Worm (Caenorhabditis elegans) whole organism, young adult: ENCODE data around the gene ttn-1.

ENCODE experiments used
- Y67H2A.10 ChIP-seq: fragments of 200-800 bp; sonication (Bioruptor generic); conservative IDR thresholded peaks from 2 replicates; pipeline ENCODE4 v1.3.6; 2022; ENCODE audit warnings: missing genetic modification reagents, missing genetic modification characterization, missing compliant biosample characterization
- attf-3 ChIP-seq: fragments of 200-800 bp; sonication (Bioruptor generic); conservative IDR thresholded peaks from 2 replicates; pipeline ENCODE4 v1.3.6; 2022; ENCODE audit warnings: missing genetic modification reagents, missing genetic modification characterization, missing compliant biosample characterization
- ceh-27 ChIP-seq: fragments of 200-800 bp; sonication (Bioruptor generic); optimal IDR thresholded peaks from 2 replicates; lab custom pipeline; 2018; ENCODE audit warnings: mild to moderate bottlenecking, missing genetic modification characterization, moderate library complexity, missing compliant biosample characterization
- ekl-4 ChIP-seq: fragments of 200-800 bp; sonication (Bioruptor generic); IDR thresholded peaks from 2 replicates; pipeline ENCODE4 v1.3.6; 2022; ENCODE audit warnings: missing genetic modification reagents, missing genetic modification characterization, missing compliant biosample characterization
- nhr-90 ChIP-seq: sonication (generic microtip); optimal IDR thresholded peaks from 2 replicates; lab custom pipeline; 2016; ENCODE audit warnings: missing genotype, mild to moderate bottlenecking, missing genetic modification characterization, missing compliant biosample characterization
- sea-2 ChIP-seq: fragments of 200-800 bp; sonication (Bioruptor generic); IDR thresholded peaks from 2 replicates; pipeline ENCODE4 v1.3.6; 2022; ENCODE audit warnings: missing genetic modification characterization, missing compliant biosample characterization
- ztf-3 ChIP-seq: fragments of 200-800 bp; sonication (Bioruptor generic); optimal IDR thresholded peaks from 2 replicates; lab custom pipeline; 2018; ENCODE audit warnings: mild to moderate bottlenecking, missing genetic modification characterization, missing compliant biosample characterization

DNA sequence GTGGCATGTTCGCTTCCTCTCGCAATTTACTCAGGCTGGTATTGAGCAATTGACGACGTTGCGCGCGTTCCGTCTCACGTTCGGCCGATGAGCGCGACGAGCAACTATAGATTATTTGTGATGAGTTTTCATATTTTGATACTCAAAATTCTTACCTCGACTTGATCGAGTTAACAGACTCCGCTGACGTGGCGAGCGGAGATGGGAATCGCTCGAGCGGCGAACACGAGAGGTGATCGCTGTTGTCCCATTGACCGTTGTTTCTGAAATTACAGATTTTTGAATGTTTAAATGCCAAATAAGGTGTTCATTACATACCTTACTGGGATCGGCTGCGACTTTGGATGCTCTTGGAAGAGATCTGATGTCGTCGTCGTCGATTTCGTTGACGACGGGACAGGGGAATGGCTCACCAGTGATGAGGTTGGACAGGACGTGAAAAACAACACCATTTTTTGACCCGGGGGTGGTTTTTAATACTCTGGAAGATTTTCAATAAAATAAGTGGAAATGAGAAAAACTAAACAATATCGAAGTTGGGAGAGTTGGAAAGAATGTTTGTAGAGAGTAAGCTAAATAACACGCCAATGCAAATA is 24.2 kb upstream of the ttn-1 start, which contains the start of gene W06H8.6:
- TF ChIP-seq ceh-27 (GFP tag; lab: Kevin White, UChicago) (no peak), attf-3 (GFP tag; lab: Robert Waterston, UW) (no peak), sea-2 (no peak), ekl-4 (no peak), ztf-3 (GFP tag; lab: Kevin White, UChicago) (peak; percentile 69), Y67H2A.10 (no peak), nhr-90 (tag; lab: Kevin White, UChicago) (peak; percentile 38)
